Worm (Caenorhabditis elegans) whole organism, late embryonic: ENCODE data around the gene T10B10.8.

Source experiments
- F13H6.1 ChIP-seq: sonication (generic microtip); optimal IDR thresholded peaks from 2 replicates; lab custom pipeline; 2016; ENCODE audit warnings: missing genetic modification characterization, missing compliant biosample characterization
- T23F11.4 ChIP-seq: fragments of 200-800 bp; sonication (Bioruptor generic); optimal IDR thresholded peaks from 2 replicates; lab custom pipeline; 2018; ENCODE audit warnings: mild to moderate bottlenecking, missing genetic modification characterization, missing compliant biosample characterization
- Y22D7AL.16 ChIP-seq: sonication (generic microtip); optimal IDR thresholded peaks from 2 replicates; lab custom pipeline; 2016; ENCODE audit warnings: missing genetic modification characterization, missing compliant biosample characterization
- ama-1 ChIP-seq: fragments of 150-350 bp; optimal IDR thresholded peaks from 2 replicates; lab custom pipeline; 2014
- ceh-14 ChIP-seq: sonication (generic microtip); optimal IDR thresholded peaks from 2 replicates; lab custom pipeline; 2016; ENCODE audit warnings: missing genotype, missing genetic modification characterization, missing compliant biosample characterization
- ceh-18 ChIP-seq: sonication (generic microtip); optimal IDR thresholded peaks from 2 replicates; lab custom pipeline; 2016; ENCODE audit warnings: missing genetic modification characterization, missing compliant biosample characterization
- ceh-19 ChIP-seq: fragments of 200-800 bp; sonication (Bioruptor generic); optimal IDR thresholded peaks from 2 replicates; lab custom pipeline; 2018; ENCODE audit warnings: mild to moderate bottlenecking, missing genetic modification characterization, missing compliant biosample characterization
- ceh-2 ChIP-seq: sonication (generic microtip); optimal IDR thresholded peaks from 2 replicates; lab custom pipeline; 2016; ENCODE audit warnings: missing genotype, missing genetic modification characterization, missing compliant biosample characterization
- ceh-24 ChIP-seq: sonication (generic microtip); optimal IDR thresholded peaks from 2 replicates; lab custom pipeline; 2016; ENCODE audit warnings: mild to moderate bottlenecking, missing genetic modification characterization, missing compliant biosample characterization
- ceh-30 ChIP-seq: fragments of 150-350 bp; optimal IDR thresholded peaks from 2 replicates; lab custom pipeline; 2014; ENCODE audit warnings: missing biosample characterization, missing genetic modification characterization
- ceh-31 ChIP-seq: sonication (generic microtip); optimal IDR thresholded peaks from 2 replicates; lab custom pipeline; 2016; ENCODE audit warnings: missing genetic modification characterization, missing compliant biosample characterization
- ceh-34 ChIP-seq: sonication (generic microtip); optimal IDR thresholded peaks from 2 replicates; lab custom pipeline; 2016; ENCODE audit warnings: mild to moderate bottlenecking, missing genetic modification characterization, missing compliant biosample characterization
- ceh-45 ChIP-seq: fragments of 200-800 bp; sonication (Bioruptor generic); IDR thresholded peaks from 2 replicates; pipeline ENCODE4 v1.3.6; 2022; ENCODE audit warnings: missing genetic modification reagents, missing genetic modification characterization, missing compliant biosample characterization
- ceh-9 ChIP-seq: sonication (generic microtip); optimal IDR thresholded peaks from 2 replicates; lab custom pipeline; 2016; ENCODE audit warnings: mild to moderate bottlenecking, missing genetic modification characterization, inconsistent platforms, missing compliant biosample characterization
- che-1 ChIP-seq: sonication (generic microtip); optimal IDR thresholded peaks from 2 replicates; lab custom pipeline; 2016; ENCODE audit warnings: mild to moderate bottlenecking, missing genetic modification characterization, missing compliant biosample characterization
- dmd-4 ChIP-seq: sonication (generic microtip); optimal IDR thresholded peaks from 2 replicates; lab custom pipeline; 2016; ENCODE audit warnings: borderline replicate concordance, missing genetic modification characterization, missing compliant biosample characterization
- elt-4 ChIP-seq: sonication (generic microtip); optimal IDR thresholded peaks from 2 replicates; lab custom pipeline; 2016; ENCODE audit warnings: missing genetic modification characterization, missing compliant biosample characterization
- eyg-1 ChIP-seq: sonication (generic microtip); optimal IDR thresholded peaks from 2 replicates; lab custom pipeline; 2016; ENCODE audit warnings: missing genotype, missing genetic modification characterization, missing compliant biosample characterization
- fkh-10 ChIP-seq: fragments of 150-350 bp; optimal IDR thresholded peaks from 2 replicates; lab custom pipeline; 2014; ENCODE audit warnings: missing biosample characterization, missing genetic modification reagents, missing genetic modification characterization
- fkh-6 ChIP-seq: sonication (generic microtip); optimal IDR thresholded peaks from 2 replicates; lab custom pipeline; 2016; ENCODE audit warnings: missing genetic modification characterization, missing compliant biosample characterization
- gmeb-2 ChIP-seq: sonication (generic microtip); optimal IDR thresholded peaks from 2 replicates; lab custom pipeline; 2016; ENCODE audit warnings: missing genetic modification characterization, inconsistent platforms, missing compliant biosample characterization
- hlh-13 ChIP-seq: fragments of 200-800 bp; sonication (Bioruptor generic); optimal IDR thresholded peaks from 2 replicates; lab custom pipeline; 2018; ENCODE audit warnings: mild to moderate bottlenecking, missing genetic modification characterization, missing compliant biosample characterization
- hlh-6 ChIP-seq: sonication (generic microtip); optimal IDR thresholded peaks from 2 replicates; lab custom pipeline; 2016; ENCODE audit warnings: missing genotype, missing genetic modification characterization, missing compliant biosample characterization
- hlh-8 ChIP-seq: sonication (generic microtip); optimal IDR thresholded peaks from 2 replicates; lab custom pipeline; 2016; ENCODE audit warnings: missing genotype, missing genetic modification characterization, missing compliant biosample characterization
- madf-2 ChIP-seq: sonication (generic microtip); optimal IDR thresholded peaks from 2 replicates; lab custom pipeline; 2017; ENCODE audit warnings: missing genetic modification characterization, missing compliant biosample characterization
- mec-3 ChIP-seq: sonication (generic microtip); optimal IDR thresholded peaks from 2 replicates; lab custom pipeline; 2016; ENCODE audit warnings: borderline replicate concordance, missing genetic modification characterization, missing compliant biosample characterization
- nfya-1 ChIP-seq: sonication (generic microtip); optimal IDR thresholded peaks from 2 replicates; lab custom pipeline; 2017; ENCODE audit warnings: missing genetic modification characterization, mild to moderate bottlenecking, missing compliant biosample characterization, antibody characterized with exemption, moderate library complexity
- nhr-11 ChIP-seq: fragments of 150-350 bp; optimal IDR thresholded peaks from 2 replicates; lab custom pipeline; 2014; ENCODE audit warnings: missing biosample characterization, missing genetic modification characterization
- npax-4 ChIP-seq: sonication (generic microtip); optimal IDR thresholded peaks from 2 replicates; lab custom pipeline; 2016; ENCODE audit warnings: missing genetic modification characterization, missing compliant biosample characterization
- odd-2 ChIP-seq: sonication (generic microtip); optimal IDR thresholded peaks from 2 replicates; lab custom pipeline; 2017; ENCODE audit warnings: antibody characterized with exemption, mild to moderate bottlenecking, missing genetic modification characterization, missing compliant biosample characterization
- pat-9 ChIP-seq: fragments of 200-800 bp; sonication (Bioruptor generic); optimal IDR thresholded peaks from 2 replicates; lab custom pipeline; 2018; ENCODE audit warnings: mild to moderate bottlenecking, missing genetic modification characterization, moderate library complexity, missing compliant biosample characterization
- pax-1 ChIP-seq: fragments of 150-350 bp; optimal IDR thresholded peaks from 2 replicates; lab custom pipeline; 2014; ENCODE audit warnings: missing biosample characterization, missing genetic modification characterization
- pha-2 ChIP-seq: sonication (generic microtip); optimal IDR thresholded peaks from 2 replicates; lab custom pipeline; 2017; ENCODE audit warnings: mild to moderate bottlenecking, missing genetic modification characterization, missing compliant biosample characterization
- pha-4 ChIP-seq: fragments of 150-350 bp; optimal IDR thresholded peaks from 2 replicates; lab custom pipeline; 2018; ENCODE audit warnings: missing biosample characterization, missing genetic modification reagents, missing genetic modification characterization
- pqm-1 ChIP-seq: sonication (generic microtip); optimal IDR thresholded peaks from 2 replicates; lab custom pipeline; 2016; ENCODE audit warnings: missing genetic modification characterization, missing compliant biosample characterization
- ref-2 ChIP-seq: sonication (generic microtip); optimal IDR thresholded peaks from 2 replicates; lab custom pipeline; 2016; ENCODE audit warnings: missing genetic modification characterization, missing compliant biosample characterization
- rnt-1 ChIP-seq: sonication (generic microtip); optimal IDR thresholded peaks from 2 replicates; lab custom pipeline; 2016; ENCODE audit warnings: missing genetic modification characterization, missing compliant biosample characterization
- sox-2 ChIP-seq: fragments of 200-800 bp; sonication (Bioruptor generic); IDR thresholded peaks from 2 replicates; pipeline ENCODE4 v1.3.6; 2022; ENCODE audit warnings: missing genetic modification reagents, missing genetic modification characterization, missing compliant biosample characterization
- sox-4 ChIP-seq: sonication (generic microtip); optimal IDR thresholded peaks from 2 replicates; lab custom pipeline; 2017; ENCODE audit warnings: mild to moderate bottlenecking, missing genetic modification characterization, inconsistent platforms, missing compliant biosample characterization
- tbx-2 ChIP-seq: sonication (generic microtip); optimal IDR thresholded peaks from 2 replicates; lab custom pipeline; 2016; ENCODE audit warnings: missing genetic modification characterization, missing compliant biosample characterization
- ttx-3 ChIP-seq: sonication (generic microtip); optimal IDR thresholded peaks from 2 replicates; lab custom pipeline; 2016; ENCODE audit warnings: missing genetic modification reagents, missing genetic modification characterization, missing compliant biosample characterization
- unc-3 ChIP-seq, 2 experiments: fragments of 200-800 bp in 1 of 2; sonication (Bioruptor generic) in 1 of 2; sonication (generic microtip) in 1 of 2; conservative IDR thresholded peaks in 1 of 2; optimal IDR thresholded peaks in 1 of 2; 2 replicates each; pipeline versions ENCODE4 v1.3.6 to Lab custom; 2016 to 2022; ENCODE audit warnings: missing compliant biosample characterization in 2 of 2, missing genetic modification characterization in 2 of 2, missing genetic modification reagents in 1 of 2
- unc-42 ChIP-seq: sonication (generic microtip); optimal IDR thresholded peaks from 2 replicates; lab custom pipeline; 2016; ENCODE audit warnings: missing genotype, missing genetic modification characterization, missing compliant biosample characterization
- unc-86 ChIP-seq: sonication (generic microtip); optimal IDR thresholded peaks from 2 replicates; lab custom pipeline; 2016; ENCODE audit warnings: missing genetic modification characterization, missing compliant biosample characterization
- zip-5 ChIP-seq: sonication (generic microtip); optimal IDR thresholded peaks from 2 replicates; lab custom pipeline; 2016; ENCODE audit warnings: missing genetic modification characterization, missing compliant biosample characterization
- ztf-16 ChIP-seq: sonication (generic microtip); optimal IDR thresholded peaks from 2 replicates; lab custom pipeline; 2017; ENCODE audit warnings: missing genetic modification characterization, missing compliant biosample characterization

T10B10.8 gene

DNA sequence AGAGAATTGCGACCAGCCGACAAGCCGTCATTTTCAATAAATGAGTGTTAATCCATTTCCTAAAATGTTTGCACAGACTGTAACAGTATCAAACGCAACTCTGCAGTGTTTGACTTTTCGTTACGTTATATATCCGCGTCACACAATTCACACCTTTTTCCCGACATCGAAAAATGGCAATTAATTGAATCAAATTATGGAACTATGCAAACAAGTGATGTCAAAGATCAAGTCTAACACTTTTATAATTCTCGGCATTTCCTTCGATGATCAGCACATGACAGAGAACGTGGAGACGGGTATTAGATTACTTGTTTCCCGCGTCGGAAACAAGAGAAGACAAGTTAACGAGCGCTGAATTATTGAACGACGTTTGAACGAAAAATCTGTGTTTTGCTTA, 28.3 kb upstream of the T10B10.8 start, which contains the start of gene phat-6:
phat-6 (minus strand) TSS at position 101 of the 400 bp plus-strand sequence.
- TF ChIP-seq che-1 (tag; lab: Kevin White, UChicago), result no peak
- TF ChIP-seq tbx-2 (tag; lab: Kevin White, UChicago), result no peak
- TF ChIP-seq ceh-30 (tag; lab: Kevin White, UChicago), result no peak
- no peak for TF ChIP-seq ztf-16 (tag; lab: Kevin White, UChicago)
- TF ChIP-seq hlh-8 (tag; lab: Kevin White, UChicago), result no peak
- no peak for TF ChIP-seq pat-9 (tag; lab: Kevin White, UChicago)
- no peak for TF ChIP-seq hlh-13
- no peak for TF ChIP-seq ceh-18 (tag; lab: Kevin White, UChicago)
- no peak for TF ChIP-seq unc-86 (tag; lab: Kevin White, UChicago)
- TF ChIP-seq ttx-3 (tag; lab: Kevin White, UChicago), result no peak
- TF ChIP-seq rnt-1 (tag; lab: Kevin White, UChicago), result no peak
- no peak for TF ChIP-seq ceh-14
- TF ChIP-seq ceh-9 (tag; lab: Kevin White, UChicago), result no peak
- no peak for TF ChIP-seq F13H6.1
- TF ChIP-seq npax-4, result no peak
- no peak for TF ChIP-seq pax-1 (tag; lab: Kevin White, UChicago)
- no peak for TF ChIP-seq ceh-34 (tag; lab: Kevin White, UChicago)
- TF ChIP-seq ceh-45, result no peak
- TF ChIP-seq odd-2 (tag; lab: Kevin White, UChicago), result no peak
- no peak for TF ChIP-seq pha-4 (tag; lab: Kevin White, UChicago)
- TF ChIP-seq, all 69 proteins: peak for 0

DNA sequence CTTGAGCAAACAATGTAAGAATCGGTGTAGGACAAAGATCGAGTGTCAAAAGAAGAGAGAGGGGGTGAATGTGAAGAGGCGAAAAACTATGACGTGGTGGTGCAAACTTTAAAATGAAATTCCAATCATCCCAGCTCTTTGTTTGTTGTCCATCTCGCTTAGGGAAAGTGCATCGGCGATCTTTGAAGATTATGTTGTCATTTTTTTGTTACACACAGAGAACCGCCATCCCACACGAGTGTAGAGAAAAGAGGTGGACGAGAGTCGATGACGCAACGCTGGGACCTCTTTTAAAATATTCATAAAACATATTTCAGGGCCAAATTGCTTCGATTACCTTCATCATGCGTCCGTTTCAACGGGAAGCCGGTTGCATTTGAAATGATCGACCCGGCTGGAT, 25.3 kb upstream of the T10B10.8 start:
- TF ChIP-seq ama-1 (lab: Kevin White, UChicago) (no peak), odd-2 (tag; lab: Kevin White, UChicago) (no peak)

DNA sequence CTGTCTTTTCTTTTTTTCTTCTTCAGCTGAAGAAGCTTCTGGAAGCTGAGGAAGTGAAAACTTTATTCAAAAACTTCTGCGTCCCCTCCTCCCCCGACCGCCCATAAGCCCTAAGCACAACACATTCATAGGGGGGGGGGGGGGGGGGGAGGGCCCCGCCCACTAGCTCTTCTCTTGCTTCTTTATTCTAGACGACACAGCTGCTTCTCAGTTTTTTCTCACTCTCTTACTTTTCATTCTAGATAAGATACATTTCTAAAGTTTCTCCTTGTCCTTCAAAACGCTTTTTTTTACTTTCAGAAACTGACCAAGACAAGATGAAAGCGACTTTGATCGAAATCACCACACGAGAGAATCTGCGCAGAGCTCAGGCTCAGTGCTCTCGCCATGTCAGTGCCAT, 23.8 kb upstream of the T10B10.8 start, which contains the start of gene T10B10.4:
T10B10.4 (plus strand) TSS at position 301 of the 400 bp plus-strand sequence.
- TF ChIP-seq sox-2 (GFP tag; lab: Robert Waterston, UW) (no peak), ceh-9 (tag; lab: Kevin White, UChicago) (no peak), unc-86 (tag; lab: Kevin White, UChicago) (no peak), Y22D7AL.16 (no peak), eyg-1 (tag; lab: Kevin White, UChicago) (no peak), fkh-6 (tag; lab: Kevin White, UChicago) (no peak), pha-2 (tag; lab: Kevin White, UChicago) (no peak), dmd-4 (tag; lab: Kevin White, UChicago) (no peak), npax-4 (no peak), ceh-2 (tag; lab: Kevin White, UChicago) (no peak), ceh-34 (tag; lab: Kevin White, UChicago) (no peak), hlh-6 (no peak), pqm-1 (tag; lab: Kevin White, UChicago) (no peak), pat-9 (tag; lab: Kevin White, UChicago) (no peak), ceh-24 (tag; lab: Kevin White, UChicago) (no peak), sox-4 (tag; lab: Kevin White, UChicago) (no peak), ceh-31 (tag; lab: Kevin White, UChicago) (no peak), mec-3 (no peak)

DNA sequence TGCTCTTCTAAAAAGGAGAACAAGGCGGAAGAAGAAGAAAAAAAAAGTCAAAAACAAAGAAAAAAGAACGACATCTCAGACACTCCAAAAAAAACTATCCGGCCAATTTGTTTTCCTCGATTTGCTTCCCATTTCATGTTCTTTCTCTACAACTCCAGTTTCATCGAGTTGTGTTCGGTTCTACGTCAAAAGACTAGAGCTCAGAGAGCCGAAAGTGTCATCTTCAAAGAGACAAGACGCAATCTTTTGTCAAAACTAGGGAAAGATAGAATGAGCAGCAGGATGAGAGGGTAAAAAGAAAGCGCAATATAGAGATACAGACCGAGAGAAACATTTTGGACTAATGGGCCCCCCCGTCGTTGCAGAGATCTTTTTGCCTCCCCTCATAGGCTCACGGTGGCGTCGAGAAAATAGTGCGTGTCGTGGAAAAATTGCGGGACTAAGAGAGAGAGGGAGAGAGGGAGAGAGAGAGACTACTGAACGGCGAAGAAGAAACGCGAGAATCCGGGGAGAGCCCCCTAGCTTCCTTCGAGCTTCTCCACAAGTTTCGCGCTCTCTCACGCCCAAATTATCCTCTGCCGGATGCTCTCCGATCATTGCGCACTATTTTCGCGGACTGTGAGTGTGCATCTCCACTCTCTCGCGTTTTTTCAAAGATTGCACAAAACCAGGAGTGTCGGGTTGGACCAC, 23.1 kb upstream of the T10B10.8 start:
- TF ChIP-seq unc-42 (tag; lab: Kevin White, UChicago) (peak; percentile 89), ref-2 (tag; lab: Kevin White, UChicago) (peak; percentile 59), che-1 (tag; lab: Kevin White, UChicago) (no peak), ceh-19 (GFP tag; lab: Kevin White, UChicago) (peak; percentile 55), elt-4 (tag; lab: Kevin White, UChicago) (no peak), madf-2 (tag; lab: Kevin White, UChicago) (no peak), sox-2 (GFP tag; lab: Robert Waterston, UW) (no peak), tbx-2 (tag; lab: Kevin White, UChicago) (peak; percentile 74), unc-3 (GFP tag; conservative IDR thresholded peaks at IDR 0.05; lab: Robert Waterston, UW) (no peak), unc-3 (tag; optimal IDR thresholded peaks at IDR 0.05; lab: Kevin White, UChicago) (peak; percentile 30), F13H6.1 (peak; percentile 7), zip-5 (tag; lab: Kevin White, UChicago) (no peak), pha-4 (tag; lab: Kevin White, UChicago) (no peak), pat-9 (tag; lab: Kevin White, UChicago) (peak; percentile 15), gmeb-2 (tag; lab: Kevin White, UChicago) (no peak), T23F11.4 (GFP tag; lab: Kevin White, UChicago) (no peak), nfya-1 (tag; lab: Kevin White, UChicago) (peak; percentile 66), nhr-11 (no peak), ceh-31 (tag; lab: Kevin White, UChicago) (peak; percentile 91), fkh-10 (GFP tag; lab: Kevin White, UChicago) (no peak), eyg-1 (tag; lab: Kevin White, UChicago) (no peak)
